Worm (Caenorhabditis elegans): Measurements from ENCODE around the gene T02E9.6.

ce11 chrV:11335757-11336418, 1.8 kb upstream of the T02E9.6 start:
- TF ChIP-seq ama-1 (optimal IDR thresholded peaks at IDR 0.05) (no peak), ets-7 (tag; optimal IDR thresholded peaks at IDR 0.05) (no peak), tra-4 (tag; optimal IDR thresholded peaks at IDR 0.05) (no peak)
